Fruit fly (Drosophila melanogaster) whole organism, embryonic: ENCODE measurements around the gene IleRS-m.

ENCODE experiments used
- CG10366 ChIP-seq: fragments of 200-800 bp; sonication (Bioruptor generic); IDR thresholded peaks from 2 replicates; pipeline ENCODE4 v1.3.6; 2022; ENCODE audit warnings: missing biosample characterization, missing genetic modification characterization
- CG10979 ChIP-seq: fragments of 200-800 bp; sonication (Bioruptor generic); optimal IDR thresholded peaks from 2 replicates; lab custom pipeline; 2018; ENCODE audit warnings: missing biosample characterization, mild to moderate bottlenecking, missing genetic modification characterization, moderate library complexity
- CG1603 ChIP-seq: fragments of 200-800 bp; sonication (Bioruptor generic); optimal IDR thresholded peaks from 2 replicates; lab custom pipeline; 2019; ENCODE audit warnings: missing biosample characterization, mild to moderate bottlenecking, missing genetic modification characterization, moderate library complexity
- CG16813 ChIP-seq: fragments of 200-800 bp; sonication (Bioruptor generic); IDR thresholded peaks from 3 replicates; pipeline ENCODE4 v1.3.6; 2022; ENCODE audit warnings: missing biosample characterization, missing genetic modification characterization; ENCODE audit not compliant: partially characterized antibody
- CG17802 ChIP-seq: fragments of 200-800 bp; sonication (Bioruptor generic); optimal IDR thresholded peaks from 2 replicates; lab custom pipeline; 2018; ENCODE audit warnings: missing biosample characterization, mild to moderate bottlenecking, missing genetic modification characterization, moderate library complexity
- CG2875 ChIP-seq: fragments of 200-800 bp; sonication (Bioruptor generic); optimal IDR thresholded peaks from 2 replicates; lab custom pipeline; 2017; ENCODE audit warnings: missing biosample characterization, mild to moderate bottlenecking, missing genetic modification characterization, missing genetic modification reagents
- CG3281 ChIP-seq: fragments of 200-800 bp; sonication (Bioruptor generic); optimal IDR thresholded peaks from 3 replicates; lab custom pipeline; 2017; ENCODE audit warnings: missing biosample characterization, mild to moderate bottlenecking, missing genetic modification characterization
- CG4854 ChIP-seq: fragments of 200-800 bp; sonication (Bioruptor generic); optimal IDR thresholded peaks from 2 replicates; lab custom pipeline; 2016; ENCODE audit warnings: missing biosample characterization, missing genetic modification characterization, inconsistent platforms
- CG6254 ChIP-seq: fragments of 200-800 bp; sonication (Bioruptor generic); optimal IDR thresholded peaks from 3 replicates; lab custom pipeline; 2017; ENCODE audit warnings: mild to moderate bottlenecking, missing biosample characterization, missing genetic modification reagents, missing genetic modification characterization
- CG6854 ChIP-seq: fragments of 200-800 bp; sonication (Bioruptor generic); optimal IDR thresholded peaks from 3 replicates; lab custom pipeline; 2017; ENCODE audit warnings: missing biosample characterization, mild to moderate bottlenecking, missing genetic modification characterization
- CG7372 ChIP-seq: fragments of 200-800 bp; sonication (Bioruptor generic); IDR thresholded peaks from 2 replicates; pipeline ENCODE4 v1.3.6; 2022; ENCODE audit warnings: missing biosample characterization, missing genetic modification characterization
- CG7963 ChIP-seq: fragments of 200-800 bp; sonication (Bioruptor generic); IDR thresholded peaks from 3 replicates; pipeline ENCODE4 v1.3.6; 2022; ENCODE audit warnings: missing biosample characterization, missing genetic modification characterization; ENCODE audit not compliant: partially characterized antibody
- CG9609 ChIP-seq: fragments of 200-800 bp; sonication (Bioruptor generic); optimal IDR thresholded peaks from 3 replicates; lab custom pipeline; 2016; ENCODE audit warnings: missing biosample characterization, missing genetic modification characterization
- CG9797 ChIP-seq: fragments of 200-800 bp; sonication (Bioruptor generic); optimal IDR thresholded peaks from 3 replicates; lab custom pipeline; 2018; ENCODE audit warnings: missing biosample characterization, mild to moderate bottlenecking, missing genetic modification characterization
- D19B ChIP-seq: fragments of 200-800 bp; sonication (Bioruptor generic); optimal IDR thresholded peaks from 2 replicates; lab custom pipeline; 2017; ENCODE audit warnings: missing biosample characterization, mild to moderate bottlenecking, missing genetic modification characterization
- Dref ChIP-seq: fragments of 200-800 bp; sonication (Bioruptor generic); IDR thresholded peaks from 2 replicates; pipeline ENCODE4 v1.3.6; 2022; ENCODE audit warnings: missing biosample characterization, missing genetic modification characterization
- HLH3B ChIP-seq: fragments of 200-800 bp; sonication (Bioruptor generic); IDR thresholded peaks from 2 replicates; pipeline ENCODE4 v1.3.6; 2022; ENCODE audit warnings: missing biosample characterization, missing genetic modification characterization
- Hr3 ChIP-seq: fragments of 200-800 bp; sonication (Bioruptor generic); optimal IDR thresholded peaks from 3 replicates; lab custom pipeline; 2016; ENCODE audit warnings: missing biosample characterization, missing genetic modification characterization
- Lpt ChIP-seq: fragments of >200 bp; optimal IDR thresholded peaks from 2 replicates; lab custom pipeline; 2018; ENCODE audit warnings: missing biosample characterization, missing genetic modification characterization
- Ravus ChIP-seq: fragments of 200-800 bp; sonication (Bioruptor generic); IDR thresholded peaks from 2 replicates; pipeline ENCODE4 v1.3.6; 2022; ENCODE audit warnings: missing biosample characterization, missing genetic modification characterization
- Scr ChIP-seq: fragments of 200-800 bp; sonication (Bioruptor generic); IDR thresholded peaks from 2 replicates; pipeline ENCODE4 v1.3.6; 2022; ENCODE audit warnings: missing biosample characterization, missing genetic modification characterization; ENCODE audit not compliant: partially characterized antibody
- Sry-β ChIP-seq: fragments of 200-800 bp; sonication (Bioruptor generic); optimal IDR thresholded peaks from 2 replicates; lab custom pipeline; 2018; ENCODE audit warnings: missing biosample characterization, mild to moderate bottlenecking, missing genetic modification characterization, moderate library complexity
- Tbp ChIP-seq: fragments of >200 bp; optimal IDR thresholded peaks from 2 replicates; lab custom pipeline; 2018; ENCODE audit warnings: missing biosample characterization, missing genetic modification characterization
- Trl ChIP-seq, 3 experiments: fragments of >200 bp in 2 of 3; fragments of 200-800 bp in 1 of 3; sonication (Bioruptor generic) in 1 of 3; optimal IDR thresholded peaks; 2 replicates in 1 of 3; 3 replicates in 2 of 3; lab custom pipeline; 2016 to 2017; ENCODE audit warnings: missing biosample characterization in 1 of 3, missing genetic modification characterization in 1 of 3
- al ChIP-seq: fragments of 200-800 bp; sonication (Bioruptor generic); IDR thresholded peaks from 2 replicates; pipeline ENCODE4 v1.3.6; 2022; ENCODE audit warnings: missing biosample characterization, missing genetic modification characterization
- ase ChIP-seq: fragments of 200-800 bp; sonication (Bioruptor generic); IDR thresholded peaks from 3 replicates; pipeline ENCODE4 v1.3.6; 2022; ENCODE audit warnings: missing biosample characterization, missing genetic modification characterization
- ato ChIP-seq: fragments of 200-800 bp; sonication (Bioruptor generic); IDR thresholded peaks from 2 replicates; pipeline ENCODE4 v1.3.6; 2022; ENCODE audit warnings: missing biosample characterization, missing genetic modification characterization; ENCODE audit not compliant: partially characterized antibody
- bowl ChIP-seq: fragments of 200-800 bp; sonication (Bioruptor generic); IDR thresholded peaks from 2 replicates; pipeline ENCODE4 v1.3.6; 2022; ENCODE audit warnings: missing biosample characterization, missing genetic modification characterization
- cg ChIP-seq: fragments of 200-800 bp; sonication (Bioruptor generic); optimal IDR thresholded peaks from 3 replicates; lab custom pipeline; 2019; ENCODE audit warnings: missing biosample characterization, mild to moderate bottlenecking, missing genetic modification characterization, moderate library complexity
- ci ChIP-seq: fragments of 200-800 bp; sonication (Bioruptor generic); IDR thresholded peaks from 3 replicates; pipeline ENCODE4 v1.3.6; 2022; ENCODE audit warnings: missing biosample characterization, missing genetic modification characterization
- fd3F ChIP-seq: fragments of 200-800 bp; sonication (Bioruptor generic); optimal IDR thresholded peaks from 2 replicates; lab custom pipeline; 2018; ENCODE audit warnings: missing biosample characterization, mild to moderate bottlenecking, missing genetic modification characterization, moderate library complexity
- fd64A ChIP-seq: fragments of 200-800 bp; sonication (Bioruptor generic); optimal IDR thresholded peaks from 3 replicates; lab custom pipeline; 2018; ENCODE audit warnings: missing biosample characterization, mild to moderate bottlenecking, missing genetic modification characterization
- gcm ChIP-seq: fragments of 200-800 bp; sonication (Bioruptor generic); optimal IDR thresholded peaks from 2 replicates; lab custom pipeline; 2019; ENCODE audit warnings: missing biosample characterization, mild to moderate bottlenecking, missing genetic modification characterization, moderate library complexity
- gt ChIP-seq: fragments of 200-800 bp; sonication (Bioruptor generic); IDR thresholded peaks from 2 replicates; pipeline ENCODE4 v1.3.6; 2022; ENCODE audit warnings: missing biosample characterization, missing genetic modification characterization
- h ChIP-seq: fragments of >200 bp; optimal IDR thresholded peaks from 2 replicates; lab custom pipeline; 2017
- her ChIP-seq: fragments of 200-800 bp; sonication (Bioruptor generic); optimal IDR thresholded peaks from 2 replicates; lab custom pipeline; 2016; ENCODE audit warnings: missing biosample characterization, missing genetic modification characterization
- jumu ChIP-seq: fragments of 200-800 bp; sonication (Bioruptor generic); optimal IDR thresholded peaks from 3 replicates; lab custom pipeline; 2016; ENCODE audit warnings: missing biosample characterization, missing genetic modification characterization
- kay ChIP-seq: fragments of 200-800 bp; sonication (Bioruptor generic); optimal IDR thresholded peaks from 2 replicates; lab custom pipeline; 2016; ENCODE audit warnings: missing biosample characterization, missing genetic modification characterization
- ken ChIP-seq: fragments of 200-800 bp; sonication (Bioruptor generic); IDR thresholded peaks from 3 replicates; pipeline ENCODE4 v1.3.6; 2022; ENCODE audit warnings: missing biosample characterization, missing genetic modification characterization
- knrl ChIP-seq: fragments of 200-800 bp; sonication (Bioruptor generic); IDR thresholded peaks from 3 replicates; pipeline ENCODE4 v1.3.6; 2022; ENCODE audit warnings: missing biosample characterization, missing genetic modification characterization; ENCODE audit not compliant: partially characterized antibody
- nerfin-1 ChIP-seq: fragments of 200-800 bp; sonication (Bioruptor generic); optimal IDR thresholded peaks from 3 replicates; lab custom pipeline; 2019; ENCODE audit warnings: missing biosample characterization, mild to moderate bottlenecking, missing genetic modification characterization, moderate library complexity
- oc ChIP-seq: fragments of 200-800 bp; sonication (Bioruptor generic); optimal IDR thresholded peaks from 2 replicates; lab custom pipeline; 2018; ENCODE audit warnings: missing biosample characterization, mild to moderate bottlenecking, missing genetic modification characterization, moderate library complexity
- pnt ChIP-seq: fragments of 200-800 bp; sonication (Bioruptor generic); optimal IDR thresholded peaks from 3 replicates; lab custom pipeline; 2016; ENCODE audit warnings: missing biosample characterization, missing genetic modification characterization
- repo ChIP-seq: fragments of 200-800 bp; sonication (Bioruptor generic); optimal IDR thresholded peaks from 2 replicates; lab custom pipeline; 2016; ENCODE audit warnings: missing biosample characterization, missing genetic modification characterization
- sens-2 ChIP-seq: fragments of 200-800 bp; sonication (Bioruptor generic); IDR thresholded peaks from 2 replicates; pipeline ENCODE4 v1.3.6; 2022; ENCODE audit warnings: missing biosample characterization, missing genetic modification characterization
- sim ChIP-seq: fragments of 200-800 bp; sonication (Bioruptor generic); IDR thresholded peaks from 2 replicates; pipeline ENCODE4 v1.3.6; 2022; ENCODE audit warnings: missing biosample characterization, missing genetic modification characterization
- slou ChIP-seq: fragments of 200-800 bp; sonication (Bioruptor generic); optimal IDR thresholded peaks from 3 replicates; lab custom pipeline; 2016; ENCODE audit warnings: missing biosample characterization, missing genetic modification characterization
- so ChIP-seq: fragments of 200-800 bp; sonication (Bioruptor generic); IDR thresholded peaks from 3 replicates; pipeline ENCODE4 v1.3.6; 2022; ENCODE audit warnings: missing biosample characterization, missing genetic modification characterization
- sob ChIP-seq: fragments of 200-800 bp; sonication (Bioruptor generic); IDR thresholded peaks from 2 replicates; pipeline ENCODE4 v1.3.6; 2022; ENCODE audit warnings: missing biosample characterization, missing genetic modification characterization
- yki ChIP-seq: fragments of >200 bp; optimal IDR thresholded peaks from 3 replicates; lab custom pipeline; 2018

IleRS-m gene

DNA sequence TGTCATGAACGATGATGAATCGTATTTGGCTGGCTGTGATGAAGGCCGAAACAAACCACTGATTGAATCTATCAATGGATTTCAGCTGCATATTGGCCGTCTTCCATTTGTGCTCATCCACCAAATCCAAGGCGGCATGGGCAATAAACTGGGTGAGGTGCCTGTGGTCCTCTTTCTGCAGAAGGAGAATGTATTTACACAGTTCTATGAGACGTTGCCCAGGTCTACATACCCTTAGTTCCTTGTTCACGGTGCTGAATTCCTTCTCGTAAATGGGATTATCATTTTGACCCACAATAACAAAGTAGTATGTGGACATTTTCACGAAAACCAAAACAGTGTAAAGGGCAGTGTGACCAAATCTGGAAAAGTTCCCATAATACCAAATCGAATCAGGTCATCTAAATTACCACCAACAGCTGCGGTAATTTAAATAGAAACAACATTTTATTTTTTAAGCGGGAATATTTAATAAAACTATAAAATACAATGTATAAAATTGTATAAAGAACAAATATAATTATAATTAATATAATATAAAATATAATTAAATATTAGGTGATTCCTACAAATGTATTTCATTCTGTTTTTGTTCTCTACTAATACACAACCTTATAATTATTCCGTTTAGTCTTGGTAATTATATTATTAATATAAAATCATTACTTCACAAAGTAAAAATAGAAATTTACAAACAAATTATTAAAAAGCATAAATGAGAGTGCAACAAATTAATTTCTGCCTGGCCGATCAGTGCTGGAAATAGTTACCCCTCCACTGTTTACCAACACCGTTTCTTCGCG, 31.4 kb downstream of the IleRS-m start, which contains the start of the genes Trs20 and elg1 (continued):
- TF ChIP-seq CG1603 (tag; lab: Kevin White, UChicago): peak; percentile 43
- no peak for TF ChIP-seq CG7963
- no peak for TF ChIP-seq Sry-β (GFP tag; lab: Kevin White, UChicago)
- peak; percentile 39; the same call in 1 of the 2 replicates for TF ChIP-seq al (GFP tag; lab: Robert Waterston, UW)
- no peak for TF ChIP-seq yki (lab: Kevin White, UChicago)
- TF ChIP-seq sob: peak; percentile 59
- TF ChIP-seq ase: no peak
- TF ChIP-seq CG9609 (GFP tag; lab: Kevin White, UChicago): no peak
- no peak for TF ChIP-seq D19B (GFP tag; lab: Kevin White, UChicago)
- TF ChIP-seq nerfin-1 (tag; lab: Kevin White, UChicago): peak; percentile 15
- TF ChIP-seq CG7372 (GFP tag; lab: Robert Waterston, UW): no peak
- no peak for TF ChIP-seq Trl (optimal IDR thresholded peaks at IDR 0.05; lab: Kevin White, UChicago)
- no peak for TF ChIP-seq Trl (GFP tag; optimal IDR thresholded peaks at IDR 0.05; lab: Kevin White, UChicago)
- TF ChIP-seq bowl: no peak
- no peak for TF ChIP-seq sim (GFP tag; lab: Robert Waterston, UW)
- TF ChIP-seq CG3281 (GFP tag; lab: Kevin White, UChicago): peak; percentile 51
- TF ChIP-seq her (GFP tag; lab: Kevin White, UChicago): no peak
- TF ChIP-seq jumu (GFP tag; lab: Kevin White, UChicago): no peak
- TF ChIP-seq ken (GFP tag; lab: Robert Waterston, UW): no peak
- TF ChIP-seq CG17802: no peak
- TF ChIP-seq ci (GFP tag; lab: Robert Waterston, UW): peak; percentile 13; the same call in 1 of the 3 replicates
- no peak for TF ChIP-seq so (GFP tag; lab: Robert Waterston, UW)
- TF ChIP-seq sens-2 (GFP tag; lab: Robert Waterston, UW): no peak
- no peak for TF ChIP-seq CG2875 (GFP tag; lab: Kevin White, UChicago)
- peak; percentile 37 for TF ChIP-seq CG6854 (GFP tag; lab: Kevin White, UChicago)
- no peak for TF ChIP-seq Dref (GFP tag; lab: Robert Waterston, UW)
- TF ChIP-seq fd64A: no peak
- TF ChIP-seq CG10366: no peak; the same call in 1 of the 2 replicates
- TF ChIP-seq Lpt (GFP tag; lab: Kevin White, UChicago): no peak
- no peak for TF ChIP-seq knrl (GFP tag; lab: Robert Waterston, UW)
- peak; percentile 54; the same call in 1 of the 2 replicates for TF ChIP-seq HLH3B
- TF ChIP-seq oc (tag; lab: Kevin White, UChicago): no peak
- peak; percentile 51 for TF ChIP-seq CG9797 (GFP tag; lab: Kevin White, UChicago)
- TF ChIP-seq Scr (GFP tag; lab: Robert Waterston, UW): no peak
- no peak for TF ChIP-seq CG4854
- TF ChIP-seq repo: no peak
- TF ChIP-seq cg: no peak
- peak; percentile 46 for TF ChIP-seq fd3F
- TF ChIP-seq Tbp: no peak
- no peak for TF ChIP-seq kay (GFP tag; lab: Kevin White, UChicago)
- no peak for TF ChIP-seq h (lab: Kevin White, UChicago)
- TF ChIP-seq slou (GFP tag; lab: Kevin White, UChicago): no peak
- TF ChIP-seq Hr3 (GFP tag; lab: Kevin White, UChicago): peak; percentile 81
- no peak for TF ChIP-seq pnt (GFP tag; lab: Kevin White, UChicago)
- TF ChIP-seq Ravus: no peak
- no peak for TF ChIP-seq gt (GFP tag; lab: Robert Waterston, UW)
- TF ChIP-seq gcm: peak; percentile 77
- TF ChIP-seq CG6254 (GFP tag; lab: Kevin White, UChicago): no peak
- no peak for TF ChIP-seq CG16813 (GFP tag; lab: Robert Waterston, UW)
- TF ChIP-seq CG10979 (tag; lab: Kevin White, UChicago): peak; percentile 65
- TF ChIP-seq ato: no peak
